Fruit fly (Drosophila melanogaster) S2 (cell line): ENCODE data around the gene CG7458.

Experiments used
- CG8478 ChIP-seq: fragments of >200 bp; optimal IDR thresholded peaks from 2 replicates; lab custom pipeline; 2018
- CTCF ChIP-seq, 2 experiments: fragments of >200 bp; optimal IDR thresholded peaks; 2 replicates each; lab custom pipeline; 2018

- TF ChIP-seq CTCF (optimal IDR thresholded peaks at IDR 0.05; lab: Kevin White, UChicago), result peak; percentile 75 to 84
- no peak for TF ChIP-seq CG8478 (lab: Kevin White, UChicago)
Measured at dm6 chr3L:21953028-21954016, 1.6 kb upstream of the CG7458 start.
